Worm (Caenorhabditis elegans) whole organism, L3 larva: Measurements from ENCODE around the gene nipi-4.

Source experiments
- nhr-76 ChIP-seq: fragments of 150-350 bp; sonication (generic microtip); optimal IDR thresholded peaks from 5 replicates; lab custom pipeline; 2014; ENCODE audit warnings: missing biosample characterization, missing genetic modification characterization
- zag-1 ChIP-seq: fragments of 150-350 bp; optimal IDR thresholded peaks from 2 replicates; lab custom pipeline; 2014; ENCODE audit warnings: missing biosample characterization, missing genetic modification characterization

- TF ChIP-seq nhr-76 (tag; lab: Kevin White, UChicago) (no peak), zag-1 (tag; lab: Kevin White, UChicago) (no peak)
Measured at ce11 chrV:7853900-7854299, 16.7 kb downstream of the nipi-4 start.
